Fruit fly (Drosophila melanogaster) whole organism, prepupa: ENCODE results near the gene ppk14.

Experiments used
- Blimp-1 ChIP-seq: fragments of 200-800 bp; sonication (Bioruptor generic); optimal IDR thresholded peaks from 3 replicates; lab custom pipeline; 2017; ENCODE audit warnings: missing biosample characterization, missing genetic modification characterization, mild to moderate bottlenecking, moderate library complexity, missing genetic modification reagents
- acj6 ChIP-seq: fragments of 200-800 bp; sonication (Bioruptor generic); optimal IDR thresholded peaks from 3 replicates; lab custom pipeline; 2016; ENCODE audit warnings: missing biosample characterization, missing genetic modification characterization
- salr ChIP-seq, 2 experiments: fragments of 200-800 bp; sonication (Bioruptor generic); optimal IDR thresholded peaks; 3 replicates each; lab custom pipeline; 2016 to 2018; ENCODE audit warnings: missing biosample characterization in 2 of 2, missing genetic modification characterization in 2 of 2, mild to moderate bottlenecking in 1 of 2

DNA sequence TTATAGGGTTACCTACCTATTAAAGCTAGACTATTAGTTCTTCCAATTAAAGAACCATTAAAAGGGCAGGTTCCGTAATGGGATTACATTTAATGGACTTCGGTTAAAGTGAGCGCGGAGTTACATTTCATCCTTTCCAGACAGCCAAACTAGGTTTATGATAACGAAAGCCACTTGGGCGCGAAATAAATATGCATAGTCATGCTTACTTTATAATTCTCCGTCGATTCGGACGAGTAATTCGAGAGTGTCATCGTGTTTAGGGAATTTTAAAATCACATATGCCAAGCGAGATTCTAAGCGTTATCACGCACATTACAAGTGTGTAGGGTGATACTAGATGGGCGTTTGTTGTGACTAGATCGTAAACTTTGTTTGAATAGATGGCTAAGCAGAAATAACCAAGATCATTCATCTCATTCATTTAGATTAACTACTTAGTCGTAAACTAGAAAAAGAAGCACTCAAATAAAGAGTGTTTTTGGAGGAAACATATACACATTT, 14.5 kb upstream of the ppk14 start:
- TF ChIP-seq acj6 (GFP tag; lab: Kevin White, UChicago) (no peak), Blimp-1 (GFP tag; lab: Kevin White, UChicago) (no peak), salr (GFP tag; optimal IDR thresholded peaks at IDR 0.05; lab: Kevin White, UChicago) (no peak)
